Fruit fly (Drosophila melanogaster) whole organism, embryonic: ENCODE results near the gene fwe.

Experiments used
- Asciz ChIP-seq: fragments of 200-800 bp; sonication (Bioruptor generic); optimal IDR thresholded peaks from 2 replicates; lab custom pipeline; 2017; ENCODE audit warnings: missing biosample characterization, mild to moderate bottlenecking, missing genetic modification characterization, missing genetic modification reagents
- CG10979 ChIP-seq: fragments of 200-800 bp; sonication (Bioruptor generic); optimal IDR thresholded peaks from 2 replicates; lab custom pipeline; 2018; ENCODE audit warnings: missing biosample characterization, mild to moderate bottlenecking, missing genetic modification characterization, moderate library complexity
- CG13424 ChIP-seq: fragments of 200-800 bp; sonication (Bioruptor generic); optimal IDR thresholded peaks from 2 replicates; lab custom pipeline; 2019; ENCODE audit warnings: missing biosample characterization, mild to moderate bottlenecking, missing genetic modification characterization, moderate library complexity
- CG15696 ChIP-seq: fragments of 200-800 bp; sonication (Bioruptor generic); optimal IDR thresholded peaks from 2 replicates; lab custom pipeline; 2019; ENCODE audit warnings: missing biosample characterization, mild to moderate bottlenecking, missing genetic modification characterization, moderate library complexity
- CG17802 ChIP-seq: fragments of 200-800 bp; sonication (Bioruptor generic); optimal IDR thresholded peaks from 2 replicates; lab custom pipeline; 2018; ENCODE audit warnings: missing biosample characterization, mild to moderate bottlenecking, missing genetic modification characterization, moderate library complexity
- CG18262 ChIP-seq: fragments of 200-800 bp; optimal IDR thresholded peaks from 3 replicates; lab custom pipeline; 2019; ENCODE audit warnings: missing biosample characterization, mild to moderate bottlenecking, missing genetic modification characterization, moderate library complexity
- CG2116 ChIP-seq: fragments of 200-800 bp; sonication (Bioruptor generic); optimal IDR thresholded peaks from 3 replicates; lab custom pipeline; 2018; ENCODE audit warnings: missing biosample characterization, mild to moderate bottlenecking, missing genetic modification characterization
- CG30403 ChIP-seq: fragments of 200-800 bp; sonication (Bioruptor generic); optimal IDR thresholded peaks from 3 replicates; lab custom pipeline; 2016; ENCODE audit warnings: missing biosample characterization, missing genetic modification characterization
- CG32767 ChIP-seq: fragments of 200-800 bp; sonication (Bioruptor generic); IDR thresholded peaks from 2 replicates; pipeline ENCODE4 v1.3.6; 2022; ENCODE audit warnings: missing biosample characterization, missing genetic modification characterization
- CG3726 ChIP-seq: fragments of 200-800 bp; sonication (Bioruptor generic); IDR thresholded peaks from 3 replicates; pipeline ENCODE4, ENCODE4 v1.3.6; 2022; ENCODE audit warnings: missing biosample characterization, missing genetic modification characterization
- CG4424 ChIP-seq: fragments of 200-800 bp; sonication (Bioruptor generic); optimal IDR thresholded peaks from 3 replicates; lab custom pipeline; 2016; ENCODE audit warnings: missing biosample characterization, missing genetic modification characterization
- CG4617 ChIP-seq: fragments of 200-800 bp; sonication (Bioruptor generic); optimal IDR thresholded peaks from 3 replicates; lab custom pipeline; 2016; ENCODE audit warnings: missing biosample characterization, missing genetic modification characterization, borderline replicate concordance
- CG6272 ChIP-seq: fragments of 200-800 bp; sonication (Bioruptor generic); IDR thresholded peaks from 2 replicates; pipeline ENCODE4 v1.3.6; 2022; ENCODE audit warnings: missing biosample characterization, missing genetic modification characterization
- CG7839 ChIP-seq: fragments of 200-800 bp; sonication (Bioruptor generic); optimal IDR thresholded peaks from 3 replicates; lab custom pipeline; 2018; ENCODE audit warnings: missing biosample characterization, mild to moderate bottlenecking, missing genetic modification characterization, moderate library complexity
- CG8290 ChIP-seq, 3 experiments: fragments of 200-800 bp; sonication (Bioruptor generic); optimal IDR thresholded peaks; 2 replicates each; lab custom pipeline; 2016 to 2019; ENCODE audit warnings: missing biosample characterization in 3 of 3, missing genetic modification characterization in 3 of 3, mild to moderate bottlenecking in 2 of 3, moderate library complexity in 1 of 3
- CG9797 ChIP-seq: fragments of 200-800 bp; sonication (Bioruptor generic); optimal IDR thresholded peaks from 3 replicates; lab custom pipeline; 2018; ENCODE audit warnings: missing biosample characterization, mild to moderate bottlenecking, missing genetic modification characterization
- CHES-1-like ChIP-seq: fragments of 200-800 bp; sonication (Bioruptor generic); optimal IDR thresholded peaks from 2 replicates; lab custom pipeline; 2016; ENCODE audit warnings: missing biosample characterization, missing genetic modification characterization
- HLH4C ChIP-seq: fragments of 200-800 bp; sonication (Bioruptor generic); IDR thresholded peaks from 3 replicates; pipeline ENCODE4 v1.3.6; 2022; ENCODE audit warnings: missing biosample characterization, missing genetic modification characterization; ENCODE audit not compliant: partially characterized antibody
- Lpt ChIP-seq: fragments of >200 bp; optimal IDR thresholded peaks from 2 replicates; lab custom pipeline; 2018; ENCODE audit warnings: missing biosample characterization, missing genetic modification characterization
- NFAT ChIP-seq: fragments of 200-800 bp; sonication (Bioruptor generic); IDR thresholded peaks from 2 replicates; pipeline ENCODE4 v1.3.6; 2022; ENCODE audit warnings: missing biosample characterization, missing genetic modification characterization
- Nf-YB ChIP-seq: fragments of 200-800 bp; sonication (Bioruptor generic); optimal IDR thresholded peaks from 3 replicates; lab custom pipeline; 2019; ENCODE audit warnings: missing biosample characterization, mild to moderate bottlenecking, missing genetic modification characterization, moderate library complexity
- Poxn ChIP-seq: fragments of 200-800 bp; sonication (Bioruptor generic); IDR thresholded peaks from 2 replicates; pipeline ENCODE4 v1.3.6; 2022; ENCODE audit warnings: missing biosample characterization, missing genetic modification characterization
- Six4 ChIP-seq: fragments of 200-800 bp; sonication (Bioruptor generic); optimal IDR thresholded peaks from 2 replicates; lab custom pipeline; 2016; ENCODE audit warnings: missing biosample characterization, missing genetic modification characterization
- Sry-δ ChIP-seq: fragments of 200-800 bp; sonication (Bioruptor generic); optimal IDR thresholded peaks from 2 replicates; lab custom pipeline; 2016; ENCODE audit warnings: missing biosample characterization, missing genetic modification characterization
- abd-A ChIP-seq: fragments of 200-800 bp; sonication (Bioruptor generic); optimal IDR thresholded peaks from 3 replicates; lab custom pipeline; 2019; ENCODE audit warnings: missing biosample characterization, mild to moderate bottlenecking, missing genetic modification characterization, moderate library complexity
- aop ChIP-seq: fragments of 200-800 bp; sonication (Bioruptor generic); IDR thresholded peaks from 2 replicates; pipeline ENCODE4 v1.3.6; 2022; ENCODE audit warnings: missing biosample characterization, missing genetic modification characterization
- bcd ChIP-seq: fragments of 200-800 bp; sonication (Bioruptor generic); optimal IDR thresholded peaks from 2 replicates; lab custom pipeline; 2017; ENCODE audit warnings: missing biosample characterization, mild to moderate bottlenecking, missing genetic modification characterization
- bigmax ChIP-seq: fragments of 200-800 bp; sonication (Bioruptor generic); optimal IDR thresholded peaks from 2 replicates; lab custom pipeline; 2018; ENCODE audit warnings: missing biosample characterization, mild to moderate bottlenecking, missing genetic modification characterization
- chinmo ChIP-seq: fragments of 200-800 bp; sonication (Bioruptor generic); IDR thresholded peaks from 4 replicates; pipeline ENCODE4 v1.3.6; 2022; ENCODE audit warnings: missing biosample characterization, missing genetic modification characterization; ENCODE audit not compliant: partially characterized antibody
- crp ChIP-seq, 2 experiments: fragments of 200-800 bp; sonication (Bioruptor generic); optimal IDR thresholded peaks; 2 replicates in 1 of 2; 3 replicates in 1 of 2; lab custom pipeline; 2017; ENCODE audit warnings: missing biosample characterization in 2 of 2, missing genetic modification characterization in 2 of 2, mild to moderate bottlenecking in 1 of 2, moderate library complexity in 1 of 2
- dpn ChIP-seq, 2 experiments: fragments of 200-800 bp; sonication (Bioruptor generic); optimal IDR thresholded peaks; 3 replicates each; lab custom pipeline; 2016; ENCODE audit warnings: missing biosample characterization in 2 of 2, missing genetic modification characterization in 2 of 2
- en ChIP-seq: fragments of 200-800 bp; sonication (Bioruptor generic); optimal IDR thresholded peaks from 2 replicates; lab custom pipeline; 2016; ENCODE audit warnings: missing biosample characterization, missing genetic modification characterization
- ftz-f1 ChIP-seq: fragments of 200-800 bp; sonication (Bioruptor generic); optimal IDR thresholded peaks from 2 replicates; lab custom pipeline; 2016; ENCODE audit warnings: missing biosample characterization, missing genetic modification characterization
- gcm ChIP-seq: fragments of 200-800 bp; sonication (Bioruptor generic); optimal IDR thresholded peaks from 2 replicates; lab custom pipeline; 2019; ENCODE audit warnings: missing biosample characterization, mild to moderate bottlenecking, missing genetic modification characterization, moderate library complexity
- grau ChIP-seq: fragments of 200-800 bp; optimal IDR thresholded peaks from 3 replicates; lab custom pipeline; 2019; ENCODE audit warnings: missing biosample characterization, mild to moderate bottlenecking, missing genetic modification characterization, moderate library complexity
- ham ChIP-seq: fragments of 200-800 bp; sonication (Bioruptor generic); IDR thresholded peaks from 2 replicates; pipeline ENCODE4 v1.3.6; 2022; ENCODE audit warnings: missing biosample characterization, missing genetic modification characterization
- hb ChIP-seq: fragments of 200-800 bp; sonication (Bioruptor generic); IDR thresholded peaks from 3 replicates; pipeline ENCODE4 v1.3.6; 2022; ENCODE audit warnings: missing biosample characterization, missing genetic modification characterization; ENCODE audit not compliant: partially characterized antibody
- her ChIP-seq: fragments of 200-800 bp; sonication (Bioruptor generic); optimal IDR thresholded peaks from 2 replicates; lab custom pipeline; 2016; ENCODE audit warnings: missing biosample characterization, missing genetic modification characterization
- knrl ChIP-seq: fragments of 200-800 bp; sonication (Bioruptor generic); IDR thresholded peaks from 3 replicates; pipeline ENCODE4 v1.3.6; 2022; ENCODE audit warnings: missing biosample characterization, missing genetic modification characterization; ENCODE audit not compliant: partially characterized antibody
- lov ChIP-seq, 2 experiments: fragments of 200-800 bp in 1 of 2; fragments of >200 bp in 1 of 2; sonication (Bioruptor generic) in 1 of 2; IDR thresholded peaks in 1 of 2; optimal IDR thresholded peaks in 1 of 2; 2 replicates in 1 of 2; 3 replicates in 1 of 2; pipeline versions ENCODE4 v1.3.6 to Lab custom; 2017 to 2022; ENCODE audit warnings: missing biosample characterization in 1 of 2, missing genetic modification characterization in 1 of 2
- nmo ChIP-seq: fragments of 200-800 bp; sonication (Bioruptor generic); optimal IDR thresholded peaks from 2 replicates; lab custom pipeline; 2018; ENCODE audit warnings: missing biosample characterization, mild to moderate bottlenecking, missing genetic modification characterization, moderate library complexity
- ro ChIP-seq: fragments of 200-800 bp; sonication (Bioruptor generic); IDR thresholded peaks from 2 replicates; pipeline ENCODE4 v1.3.6; 2022; ENCODE audit warnings: missing biosample characterization, missing genetic modification characterization
- seq ChIP-seq: fragments of 200-800 bp; sonication (Bioruptor generic); IDR thresholded peaks from 2 replicates; pipeline ENCODE4 v1.3.6; 2022; ENCODE audit warnings: missing biosample characterization, missing genetic modification characterization
- tll ChIP-seq, 2 experiments: fragments of 200-800 bp in 1 of 2; fragments of >200 bp in 1 of 2; sonication (Bioruptor generic) in 1 of 2; optimal IDR thresholded peaks; 2 replicates each; lab custom pipeline; 2017 to 2019; ENCODE audit warnings: missing biosample characterization in 2 of 2, missing genetic modification characterization in 2 of 2, mild to moderate bottlenecking in 1 of 2, moderate library complexity in 1 of 2
- unc-4 ChIP-seq: fragments of 200-800 bp; sonication (Bioruptor generic); IDR thresholded peaks from 2 replicates; pipeline ENCODE4 v1.3.6; 2022; ENCODE audit warnings: missing biosample characterization, missing genetic modification characterization; ENCODE audit not compliant: partially characterized antibody
- vvl ChIP-seq: fragments of 200-800 bp; sonication (Bioruptor generic); IDR thresholded peaks from 2 replicates; pipeline ENCODE4 v1.3.6; 2022; ENCODE audit warnings: missing biosample characterization, missing genetic modification characterization

The fwe gene

DNA sequence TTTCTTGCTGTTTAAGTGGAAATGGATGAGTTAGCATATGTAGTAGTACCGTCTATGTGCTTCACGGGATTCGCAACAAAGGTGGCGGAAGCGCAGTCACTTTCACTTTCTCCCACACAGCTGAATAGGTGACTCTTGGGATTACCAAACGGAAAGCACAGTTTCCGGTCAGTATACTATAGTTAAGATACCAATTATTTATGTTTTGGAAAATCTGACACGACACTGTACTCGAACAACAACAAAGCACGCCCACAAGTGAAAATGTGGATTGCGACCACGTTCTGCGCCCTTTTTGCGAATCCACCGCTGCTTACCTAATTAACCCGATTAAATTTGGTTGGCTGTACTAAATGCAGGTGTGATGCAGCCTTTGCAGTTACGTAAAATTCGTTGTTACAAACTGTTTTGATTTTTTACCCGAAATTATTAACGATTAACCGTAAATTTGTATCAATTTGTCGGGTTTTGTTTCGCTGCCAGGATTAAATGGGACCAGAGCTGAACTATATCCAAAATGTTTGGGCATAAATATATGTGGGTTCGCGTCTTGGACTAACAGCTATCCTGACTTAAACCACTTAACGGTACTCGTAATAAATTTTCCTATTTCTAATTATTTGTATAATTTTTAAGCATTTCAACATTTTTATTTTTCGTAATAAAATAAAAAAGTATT lies 18.8 kb upstream of the fwe start, which contains the start of gene CG18081 (continued):
- no peak for TF ChIP-seq ro (GFP tag; lab: Robert Waterston, UW)
- no peak for TF ChIP-seq NFAT (GFP tag; lab: Robert Waterston, UW)
- no peak for TF ChIP-seq Poxn (GFP tag; lab: Robert Waterston, UW)
- TF ChIP-seq Asciz (GFP tag; lab: Kevin White, UChicago) = no peak
- no peak for TF ChIP-seq CG13424 (tag; lab: Kevin White, UChicago)
- TF ChIP-seq lov (optimal IDR thresholded peaks at IDR 0.05; lab: Kevin White, UChicago) = no peak
- TF ChIP-seq lov (GFP tag; IDR thresholded peaks at IDR 0.05; lab: Robert Waterston, UW) = no peak

DNA sequence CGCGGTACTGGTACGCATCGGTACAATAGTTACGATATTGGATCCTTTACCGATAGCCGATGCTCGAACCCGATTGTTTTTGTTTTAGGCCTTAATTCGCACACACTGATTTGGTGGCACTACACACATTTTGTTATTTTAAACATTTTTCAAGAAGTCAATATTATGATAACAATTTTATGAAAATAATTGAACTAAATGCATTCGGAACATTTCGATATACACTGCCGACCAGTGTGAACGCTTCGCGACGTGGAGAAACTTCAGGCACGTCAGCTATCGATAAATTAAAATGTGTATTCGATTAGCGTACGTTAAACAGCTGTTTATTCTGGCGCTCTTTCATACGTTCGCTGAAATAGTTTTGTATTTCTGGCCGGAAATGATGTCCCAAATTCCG lies 15.9 kb upstream of the fwe start, which contains the start of gene CG12713:
CG12713 (plus strand) TSS at position 319 of the 400 bp plus-strand sequence.
- no peak for TF ChIP-seq Nf-YB (GFP tag; lab: Kevin White, UChicago)
- TF ChIP-seq CG2116 (GFP tag; lab: Kevin White, UChicago) = peak; percentile 91
- TF ChIP-seq grau (tag; lab: Kevin White, UChicago) = peak; percentile 31
- peak; percentile 83 for TF ChIP-seq Sry-δ (GFP tag; lab: Kevin White, UChicago)
- TF ChIP-seq ftz-f1 (GFP tag; lab: Kevin White, UChicago) = peak; percentile 30
- TF ChIP-seq CG7839 (tag; lab: Kevin White, UChicago) = no peak
- TF ChIP-seq CG9797 (GFP tag; lab: Kevin White, UChicago) = peak; percentile 73
- TF ChIP-seq crp (GFP tag; optimal IDR thresholded peaks at IDR 0.05; lab: Kevin White, UChicago) = peak; percentile 84 to 97
- peak; percentile 20 for TF ChIP-seq CG4424 (GFP tag; lab: Kevin White, UChicago)
- no peak for TF ChIP-seq Lpt (GFP tag; lab: Kevin White, UChicago)
- TF ChIP-seq dpn (GFP tag; optimal IDR thresholded peaks at IDR 0.05; lab: Kevin White, UChicago) = peak; percentile 22 to 34
- no peak for TF ChIP-seq seq (GFP tag; lab: Robert Waterston, UW)
- TF ChIP-seq nmo (GFP tag; lab: Kevin White, UChicago) = peak; percentile 64
- no peak for TF ChIP-seq abd-A (tag; lab: Kevin White, UChicago)
- TF ChIP-seq HLH4C (GFP tag; lab: Robert Waterston, UW) = peak; percentile 92
- TF ChIP-seq CG18262 (tag; lab: Kevin White, UChicago) = peak; percentile 14
- peak; percentile 93 for TF ChIP-seq CG17802 (tag; lab: Kevin White, UChicago)
- TF ChIP-seq CG10979 (tag; lab: Kevin White, UChicago) = peak; percentile 3
- TF ChIP-seq ham (GFP tag; lab: Robert Waterston, UW) = no peak
- TF ChIP-seq CG30403 (GFP tag; lab: Kevin White, UChicago) = peak; percentile 37
- TF ChIP-seq CG4617 = peak; percentile 16
- TF ChIP-seq CG15696 (tag; lab: Kevin White, UChicago) = no peak
- no peak for TF ChIP-seq CG3726 (GFP tag; lab: Robert Waterston, UW)
- peak; percentile 8 for TF ChIP-seq Six4
- no peak for TF ChIP-seq CG6272
- TF ChIP-seq vvl = no peak
- TF ChIP-seq unc-4 (GFP tag; lab: Robert Waterston, UW) = peak; percentile 83
- 0 out of 2 replicates have a peak, but pooled peaks have one; percentile 22 for TF ChIP-seq CG32767 (GFP tag; lab: Robert Waterston, UW)
- peak; percentile 11 for TF ChIP-seq CHES-1-like (GFP tag; lab: Kevin White, UChicago)
- TF ChIP-seq bigmax (GFP tag; lab: Kevin White, UChicago) = no peak
- no peak for TF ChIP-seq en
- TF ChIP-seq bcd (GFP tag; lab: Kevin White, UChicago) = no peak
- peak in 1 of 2 experiments; percentile 46 for TF ChIP-seq tll (GFP tag; optimal IDR thresholded peaks at IDR 0.05; lab: Kevin White, UChicago)
- TF ChIP-seq her (GFP tag; lab: Kevin White, UChicago) = peak; percentile 13
- peak; percentile 84 for TF ChIP-seq hb (GFP tag; lab: Robert Waterston, UW)
- TF ChIP-seq chinmo (GFP tag; lab: Robert Waterston, UW) = 0 out of 4 replicates have a peak, but pooled peaks have one; percentile 23
- peak; percentile 69 for TF ChIP-seq CG8290 (GFP tag; optimal IDR thresholded peaks at IDR 0.05; lab: Kevin White, UChicago)
- peak; percentile 45 to 65 for TF ChIP-seq CG8290 (tag; optimal IDR thresholded peaks at IDR 0.05; lab: Kevin White, UChicago)
- no peak for TF ChIP-seq gcm
- TF ChIP-seq knrl = peak; percentile 87
- no peak for TF ChIP-seq aop (GFP tag; lab: Robert Waterston, UW)
